Worm (Caenorhabditis elegans) whole organism, early embryonic: Measurements from ENCODE around the gene F41F3.8.

ENCODE experiments used
- B0310.2 ChIP-seq: sonication (generic microtip); optimal IDR thresholded peaks from 2 replicates; lab custom pipeline; 2016; ENCODE audit warnings: mild to moderate bottlenecking, missing genetic modification characterization, missing compliant biosample characterization
- ama-1 ChIP-seq: fragments of 150-350 bp; optimal IDR thresholded peaks from 2 replicates; lab custom pipeline; 2014
- sea-1 ChIP-seq: fragments of 200-800 bp; sonication (Bioruptor generic); conservative IDR thresholded peaks from 2 replicates; pipeline ENCODE4 v1.3.6; 2022; ENCODE audit warnings: missing genetic modification characterization, missing compliant biosample characterization

DNA sequence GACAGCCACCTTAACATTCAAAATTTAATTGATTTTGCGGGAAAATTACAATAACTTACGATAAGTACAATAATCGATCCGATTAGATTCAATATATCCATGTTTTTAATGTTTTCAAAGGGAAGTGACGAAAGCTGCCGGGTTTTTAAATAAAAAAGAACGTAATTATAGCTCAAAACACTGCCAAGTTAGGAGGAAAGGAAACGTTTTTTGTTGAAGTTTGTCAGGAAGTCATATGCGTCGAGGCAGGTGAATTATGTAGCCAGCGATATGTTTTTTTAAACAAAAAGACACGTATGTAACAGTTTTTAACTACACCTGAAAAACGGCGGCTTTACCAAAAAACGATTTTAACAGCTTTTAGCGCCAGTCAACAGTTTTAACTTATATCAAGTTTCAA, 17.0 kb downstream of the F41F3.8 start, which contains the start of gene srx-73:
- TF ChIP-seq ama-1 (lab: Kevin White, UChicago) (no peak), B0310.2 (no peak), sea-1 (GFP tag; lab: Robert Waterston, UW) (no peak)
